Fruit fly (Drosophila melanogaster) whole organism, pupa: ENCODE measurements around the gene Rab9D.
"Not testable (repeated sequence)": the region's sequence is repeated elsewhere in the genome, so short reads cannot be mapped to it uniquely, and the experiment has no call there.

ENCODE experiments used
- CG10348 ChIP-seq: fragments of 200-800 bp; sonication (Bioruptor generic); IDR thresholded peaks from 2 replicates; pipeline ENCODE4 v1.3.6; 2022; ENCODE audit warnings: missing biosample characterization, missing genetic modification characterization
- CG12605 ChIP-seq: fragments of 200-800 bp; sonication (Bioruptor generic); IDR thresholded peaks from 2 replicates; pipeline ENCODE4 v1.3.6; 2022; ENCODE audit warnings: missing biosample characterization, missing genetic modification characterization
- CG13204 ChIP-seq: fragments of 200-800 bp; sonication (Bioruptor generic); optimal IDR thresholded peaks from 2 replicates; lab custom pipeline; 2018; ENCODE audit warnings: missing biosample characterization, mild to moderate bottlenecking, missing genetic modification characterization, moderate library complexity
- CG14655 ChIP-seq: fragments of 200-800 bp; sonication (Bioruptor generic); optimal IDR thresholded peaks from 3 replicates; lab custom pipeline; 2017; ENCODE audit warnings: mild to moderate bottlenecking, missing biosample characterization, missing genetic modification reagents, missing genetic modification characterization
- CG15710 ChIP-seq: fragments of 200-800 bp; sonication (Bioruptor generic); optimal IDR thresholded peaks from 2 replicates; lab custom pipeline; 2018; ENCODE audit warnings: missing biosample characterization, mild to moderate bottlenecking, missing genetic modification characterization, moderate library complexity
- CG17806 ChIP-seq: fragments of 200-800 bp; sonication (Bioruptor generic); optimal IDR thresholded peaks from 2 replicates; lab custom pipeline; 2018; ENCODE audit warnings: missing biosample characterization, mild to moderate bottlenecking, missing genetic modification characterization, moderate library complexity
- CG32121 ChIP-seq: fragments of 200-800 bp; sonication (Bioruptor generic); IDR thresholded peaks from 2 replicates; pipeline ENCODE4 v1.3.6; 2022; ENCODE audit warnings: missing biosample characterization, missing genetic modification characterization
- CG34367 ChIP-seq: fragments of 200-800 bp; sonication (Bioruptor generic); optimal IDR thresholded peaks from 2 replicates; lab custom pipeline; 2018; ENCODE audit warnings: missing biosample characterization, mild to moderate bottlenecking, missing genetic modification characterization
- CG4496 ChIP-seq: fragments of 200-800 bp; sonication (Bioruptor generic); IDR thresholded peaks from 3 replicates; pipeline ENCODE4 v1.3.6; 2022; ENCODE audit warnings: missing biosample characterization, missing genetic modification characterization
- CG8159 ChIP-seq: fragments of 200-800 bp; sonication (Bioruptor generic); optimal IDR thresholded peaks from 3 replicates; lab custom pipeline; 2018; ENCODE audit warnings: missing biosample characterization, mild to moderate bottlenecking, missing genetic modification characterization, moderate library complexity
- CG8301 ChIP-seq: fragments of 200-800 bp; sonication (Bioruptor generic); optimal IDR thresholded peaks from 2 replicates; lab custom pipeline; 2018; ENCODE audit warnings: missing biosample characterization, mild to moderate bottlenecking, missing genetic modification characterization
- CG9948 ChIP-seq: fragments of 200-800 bp; sonication (Bioruptor generic); optimal IDR thresholded peaks from 2 replicates; lab custom pipeline; 2018; ENCODE audit warnings: missing biosample characterization, mild to moderate bottlenecking, missing genetic modification characterization, moderate library complexity
- D1 ChIP-seq: fragments of 200-800 bp; sonication (Bioruptor generic); optimal IDR thresholded peaks from 2 replicates; lab custom pipeline; 2018; ENCODE audit warnings: missing biosample characterization, mild to moderate bottlenecking, missing genetic modification characterization, moderate library complexity
- EcR ChIP-seq: fragments of 200-800 bp; sonication (Bioruptor generic); optimal IDR thresholded peaks from 3 replicates; lab custom pipeline; 2019; ENCODE audit warnings: missing biosample characterization, missing genetic modification characterization, mild to moderate bottlenecking, moderate library complexity, missing genetic modification reagents
- Ets98B ChIP-seq: fragments of 200-800 bp; sonication (Bioruptor generic); IDR thresholded peaks from 2 replicates; pipeline ENCODE4 v1.3.6; 2022; ENCODE audit warnings: missing biosample characterization, missing genetic modification characterization
- Pif1A ChIP-seq: fragments of 200-800 bp; sonication (Bioruptor generic); optimal IDR thresholded peaks from 3 replicates; lab custom pipeline; 2016; ENCODE audit warnings: missing biosample characterization, missing genetic modification characterization
- Pif1B ChIP-seq: fragments of 200-800 bp; sonication (Bioruptor generic); optimal IDR thresholded peaks from 3 replicates; lab custom pipeline; 2016; ENCODE audit warnings: missing biosample characterization, missing genetic modification characterization
- Snoo ChIP-seq: fragments of 200-800 bp; sonication (Bioruptor generic); optimal IDR thresholded peaks from 3 replicates; lab custom pipeline; 2017; ENCODE audit warnings: missing biosample characterization, mild to moderate bottlenecking, missing genetic modification characterization, inconsistent platforms
- fd96Ca ChIP-seq: fragments of 200-800 bp; sonication (Bioruptor generic); IDR thresholded peaks from 3 replicates; pipeline ENCODE4 v1.3.6; 2022; ENCODE audit warnings: missing biosample characterization, missing genetic modification characterization
- gl ChIP-seq: fragments of 200-800 bp; sonication (Bioruptor generic); optimal IDR thresholded peaks from 2 replicates; lab custom pipeline; 2018; ENCODE audit warnings: missing biosample characterization, mild to moderate bottlenecking, missing genetic modification characterization
- rn ChIP-seq: fragments of 200-800 bp; sonication (Bioruptor generic); IDR thresholded peaks from 2 replicates; pipeline ENCODE4 v1.3.6; 2022; ENCODE audit warnings: missing biosample characterization, missing genetic modification characterization

The Rab9D gene

dm6 chrX:10621202-10621990, 32.5 kb downstream of the Rab9D start:
- no peak for TF ChIP-seq CG15710 (tag; lab: Kevin White, UChicago)
- TF ChIP-seq EcR (GFP tag; lab: Kevin White, UChicago) = no peak
- no peak for TF ChIP-seq Snoo
- TF ChIP-seq gl = no peak
- TF ChIP-seq, all 21 proteins: peak for 0

dm6 chrX:10623125-10623524, 34.2 kb downstream of the Rab9D start, which contains the start of gene Rab9Db:
Gene Rab9Db, minus strand, starts transcription at chrX:10623225.
- not testable (repeated sequence) for TF ChIP-seq EcR (GFP tag; lab: Kevin White, UChicago); CG14655; CG10348 (GFP tag; lab: Robert Waterston, UW)

- TF ChIP-seq CG8301 (tag; lab: Kevin White, UChicago) = no peak
These were observed 38.3 kb downstream of the Rab9D start, which contains the start of the genes CG9806 and X11Lbeta for dm6 chrX:10627062-10627756. Gene CG9806, minus strand, starts transcription at chrX:10627112. Gene X11Lbeta, plus strand, starts transcription at chrX:10627737.

dm6 chrX:10628874-10629273, 40.0 kb downstream of the Rab9D start:
- TF ChIP-seq CG9948 (tag; lab: Kevin White, UChicago) (peak; percentile 53), Pif1B (GFP tag; lab: Kevin White, UChicago) (no peak), CG12605 (GFP tag; lab: Robert Waterston, UW) (no peak), EcR (GFP tag; lab: Kevin White, UChicago) (no peak), CG34367 (peak; percentile 29), CG32121 (GFP tag; lab: Robert Waterston, UW) (no peak), CG13204 (GFP tag; lab: Kevin White, UChicago) (no peak), CG10348 (GFP tag; lab: Robert Waterston, UW) (no peak), gl (no peak), Snoo (no peak), D1 (tag; lab: Kevin White, UChicago) (no peak), CG8301 (tag; lab: Kevin White, UChicago) (peak; percentile 30), CG14655 (peak; percentile 44), CG15710 (tag; lab: Kevin White, UChicago) (peak; percentile 51), fd96Ca (no peak), Ets98B (GFP tag; lab: Robert Waterston, UW) (no peak), Pif1A (GFP tag; lab: Kevin White, UChicago) (peak; percentile 52), rn (GFP tag; lab: Robert Waterston, UW) (no peak), CG8159 (peak; percentile 71), CG17806 (tag; lab: Kevin White, UChicago) (peak; percentile 46), CG4496 (no peak)
